Fruit fly (Drosophila melanogaster) whole organism, embryonic: ENCODE data around the gene CG17190.

Experiments
- BtbVII ChIP-seq: fragments of 200-800 bp; sonication (Bioruptor generic); optimal IDR thresholded peaks from 3 replicates; lab custom pipeline; 2017; ENCODE audit warnings: missing biosample characterization, mild to moderate bottlenecking, missing genetic modification characterization
- CG10431 ChIP-seq: fragments of 200-800 bp; sonication (Bioruptor generic); optimal IDR thresholded peaks from 3 replicates; lab custom pipeline; 2018; ENCODE audit warnings: missing biosample characterization, mild to moderate bottlenecking, missing genetic modification characterization
- CG11456 ChIP-seq: fragments of 200-800 bp; sonication (Bioruptor generic); IDR thresholded peaks from 3 replicates; pipeline ENCODE4 v1.3.6; 2022; ENCODE audit warnings: missing biosample characterization, missing genetic modification characterization
- CG12236 ChIP-seq: fragments of 200-800 bp; sonication (Bioruptor generic); optimal IDR thresholded peaks from 2 replicates; lab custom pipeline; 2016; ENCODE audit warnings: missing biosample characterization, missing genetic modification characterization
- CG12299 ChIP-seq: fragments of 200-800 bp; sonication (Bioruptor generic); optimal IDR thresholded peaks from 2 replicates; lab custom pipeline; 2018; ENCODE audit warnings: missing biosample characterization, mild to moderate bottlenecking, missing genetic modification characterization
- CG14860 ChIP-seq: fragments of 200-800 bp; sonication (Bioruptor generic); IDR thresholded peaks from 3 replicates; pipeline ENCODE4 v1.3.6; 2022; ENCODE audit warnings: missing biosample characterization, missing genetic modification characterization; ENCODE audit not compliant: partially characterized antibody
- CG15011 ChIP-seq: fragments of 200-800 bp; sonication (Bioruptor generic); optimal IDR thresholded peaks from 3 replicates; lab custom pipeline; 2018; ENCODE audit warnings: missing biosample characterization, mild to moderate bottlenecking, missing genetic modification characterization
- CG1792 ChIP-seq: fragments of 200-800 bp; sonication (Bioruptor generic); optimal IDR thresholded peaks from 2 replicates; lab custom pipeline; 2016; ENCODE audit warnings: missing biosample characterization, missing genetic modification characterization
- CG2678 ChIP-seq: fragments of 200-800 bp; sonication (Bioruptor generic); optimal IDR thresholded peaks from 3 replicates; lab custom pipeline; 2019; ENCODE audit warnings: missing biosample characterization, mild to moderate bottlenecking, missing genetic modification characterization, moderate library complexity
- CG30403 ChIP-seq: fragments of 200-800 bp; sonication (Bioruptor generic); optimal IDR thresholded peaks from 3 replicates; lab custom pipeline; 2016; ENCODE audit warnings: missing biosample characterization, missing genetic modification characterization
- CG31441 ChIP-seq: fragments of 200-800 bp; sonication (Bioruptor generic); IDR thresholded peaks from 2 replicates; pipeline ENCODE4 v1.3.6; 2022; ENCODE audit warnings: missing biosample characterization, missing genetic modification characterization
- CG3838 ChIP-seq: fragments of 200-800 bp; sonication (Bioruptor generic); optimal IDR thresholded peaks from 3 replicates; lab custom pipeline; 2016; ENCODE audit warnings: missing biosample characterization, missing genetic modification characterization
- CG4328 ChIP-seq: fragments of 200-800 bp; sonication (Bioruptor generic); optimal IDR thresholded peaks from 3 replicates; lab custom pipeline; 2017; ENCODE audit warnings: missing biosample characterization, missing genetic modification reagents, missing genetic modification characterization
- CG4730 ChIP-seq: fragments of 200-800 bp; sonication (Bioruptor generic); IDR thresholded peaks from 2 replicates; pipeline ENCODE4 v1.3.6; 2022; ENCODE audit warnings: missing biosample characterization, missing genetic modification characterization
- CG6765 ChIP-seq: fragments of 200-800 bp; sonication (Bioruptor generic); optimal IDR thresholded peaks from 3 replicates; lab custom pipeline; 2017; ENCODE audit warnings: missing biosample characterization, mild to moderate bottlenecking, missing genetic modification characterization
- CG7357 ChIP-seq: fragments of 200-800 bp; sonication (Bioruptor generic); IDR thresholded peaks from 3 replicates; pipeline ENCODE4 v1.3.6; 2022; ENCODE audit warnings: missing biosample characterization, missing genetic modification characterization
- CG7963 ChIP-seq: fragments of 200-800 bp; sonication (Bioruptor generic); IDR thresholded peaks from 3 replicates; pipeline ENCODE4 v1.3.6; 2022; ENCODE audit warnings: missing biosample characterization, missing genetic modification characterization; ENCODE audit not compliant: partially characterized antibody
- CG8089 ChIP-seq: fragments of 200-800 bp; sonication (Bioruptor generic); optimal IDR thresholded peaks from 3 replicates; lab custom pipeline; 2016; ENCODE audit warnings: missing biosample characterization, missing genetic modification characterization
- CrebB ChIP-seq: fragments of 200-800 bp; sonication (Bioruptor generic); optimal IDR thresholded peaks from 3 replicates; lab custom pipeline; 2018; ENCODE audit warnings: missing biosample characterization, mild to moderate bottlenecking, missing genetic modification characterization
- Dad ChIP-seq: fragments of 200-800 bp; sonication (Bioruptor generic); optimal IDR thresholded peaks from 3 replicates; lab custom pipeline; 2016; ENCODE audit warnings: missing biosample characterization, missing genetic modification characterization
- Dip2 ChIP-seq: fragments of 200-800 bp; sonication (Bioruptor generic); IDR thresholded peaks from 2 replicates; pipeline ENCODE4 v1.3.6; 2022; ENCODE audit warnings: missing biosample characterization, missing genetic modification characterization
- Ets65A ChIP-seq: fragments of 200-800 bp; sonication (Bioruptor generic); peaks from one replicate; lab custom pipeline; 2016; ENCODE audit warnings: missing biosample characterization, missing genetic modification characterization
- Fer2 ChIP-seq: fragments of 200-800 bp; sonication (Bioruptor generic); optimal IDR thresholded peaks from 2 replicates; lab custom pipeline; 2018; ENCODE audit warnings: missing biosample characterization, mild to moderate bottlenecking, missing genetic modification characterization, moderate library complexity
- Fer3 ChIP-seq: fragments of 200-800 bp; sonication (Bioruptor generic); optimal IDR thresholded peaks from 2 replicates; lab custom pipeline; 2018; ENCODE audit warnings: missing biosample characterization, mild to moderate bottlenecking, missing genetic modification characterization, moderate library complexity
- HLH54F ChIP-seq: fragments of 200-800 bp; sonication (Bioruptor generic); optimal IDR thresholded peaks from 3 replicates; lab custom pipeline; 2016; ENCODE audit warnings: missing biosample characterization, missing genetic modification characterization
- Hey ChIP-seq: fragments of 200-800 bp; sonication (Bioruptor generic); optimal IDR thresholded peaks from 3 replicates; lab custom pipeline; 2018; ENCODE audit warnings: missing biosample characterization, mild to moderate bottlenecking, missing genetic modification characterization
- Hmr ChIP-seq: fragments of 200-800 bp; sonication (Bioruptor generic); optimal IDR thresholded peaks from 3 replicates; lab custom pipeline; 2017; ENCODE audit warnings: mild to moderate bottlenecking, missing biosample characterization, missing genetic modification reagents, missing genetic modification characterization
- Hr3 ChIP-seq: fragments of 200-800 bp; sonication (Bioruptor generic); optimal IDR thresholded peaks from 3 replicates; lab custom pipeline; 2016; ENCODE audit warnings: missing biosample characterization, missing genetic modification characterization
- Med ChIP-seq: fragments of 200-800 bp; sonication (Bioruptor generic); peaks from one replicate; lab custom pipeline; 2016; ENCODE audit warnings: missing biosample characterization, missing genetic modification characterization, mild to moderate bottlenecking, inconsistent platforms, moderate library complexity
- Optix ChIP-seq: fragments of 200-800 bp; sonication (Bioruptor generic); IDR thresholded peaks from 3 replicates; pipeline ENCODE4 v1.3.6; 2022; ENCODE audit warnings: missing biosample characterization, missing genetic modification characterization
- YL-1 ChIP-seq: fragments of 200-800 bp; sonication (Bioruptor generic); optimal IDR thresholded peaks from 3 replicates; lab custom pipeline; 2017; ENCODE audit warnings: missing biosample characterization, mild to moderate bottlenecking, missing genetic modification characterization
- ash1 ChIP-seq: fragments of 200-800 bp; sonication (Bioruptor generic); optimal IDR thresholded peaks from 2 replicates; lab custom pipeline; 2018; ENCODE audit warnings: missing biosample characterization, mild to moderate bottlenecking, missing genetic modification characterization
- cato ChIP-seq: fragments of 200-800 bp; sonication (Bioruptor generic); optimal IDR thresholded peaks from 2 replicates; lab custom pipeline; 2016; ENCODE audit warnings: missing biosample characterization, missing genetic modification characterization, borderline replicate concordance
- ems ChIP-seq: fragments of 200-800 bp; sonication (Bioruptor generic); optimal IDR thresholded peaks from 3 replicates; lab custom pipeline; 2016; ENCODE audit warnings: missing biosample characterization, missing genetic modification characterization
- ftz-f1 ChIP-seq: fragments of 200-800 bp; sonication (Bioruptor generic); optimal IDR thresholded peaks from 2 replicates; lab custom pipeline; 2016; ENCODE audit warnings: missing biosample characterization, missing genetic modification characterization
- gcm2 ChIP-seq: fragments of 200-800 bp; sonication (Bioruptor generic); optimal IDR thresholded peaks from 2 replicates; lab custom pipeline; 2016; ENCODE audit warnings: missing biosample characterization, missing genetic modification characterization
- grau ChIP-seq: fragments of 200-800 bp; optimal IDR thresholded peaks from 3 replicates; lab custom pipeline; 2019; ENCODE audit warnings: missing biosample characterization, mild to moderate bottlenecking, missing genetic modification characterization, moderate library complexity
- ham ChIP-seq: fragments of 200-800 bp; sonication (Bioruptor generic); IDR thresholded peaks from 2 replicates; pipeline ENCODE4 v1.3.6; 2022; ENCODE audit warnings: missing biosample characterization, missing genetic modification characterization
- mld ChIP-seq: fragments of 200-800 bp; sonication (Bioruptor generic); IDR thresholded peaks from 3 replicates; pipeline ENCODE4 v1.3.6; 2022; ENCODE audit warnings: missing biosample characterization, missing genetic modification characterization; ENCODE audit not compliant: partially characterized antibody
- pfk ChIP-seq: fragments of 200-800 bp; sonication (Bioruptor generic); optimal IDR thresholded peaks from 2 replicates; lab custom pipeline; 2018; ENCODE audit warnings: missing biosample characterization, mild to moderate bottlenecking, missing genetic modification characterization, moderate library complexity
- pros ChIP-seq: fragments of 200-800 bp; sonication (Bioruptor generic); optimal IDR thresholded peaks from 3 replicates; lab custom pipeline; 2019; ENCODE audit warnings: missing biosample characterization, mild to moderate bottlenecking, missing genetic modification characterization, moderate library complexity
- pum ChIP-seq: fragments of 200-800 bp; sonication (Bioruptor generic); optimal IDR thresholded peaks from 2 replicates; lab custom pipeline; 2016; ENCODE audit warnings: missing biosample characterization, missing genetic modification characterization
- ranshi ChIP-seq: fragments of 200-800 bp; sonication (Bioruptor generic); IDR thresholded peaks from 2 replicates; pipeline ENCODE4 v1.3.6; 2022; ENCODE audit warnings: missing biosample characterization, missing genetic modification characterization
- ro ChIP-seq: fragments of 200-800 bp; sonication (Bioruptor generic); IDR thresholded peaks from 2 replicates; pipeline ENCODE4 v1.3.6; 2022; ENCODE audit warnings: missing biosample characterization, missing genetic modification characterization
- sna ChIP-seq: fragments of 200-800 bp; sonication (Bioruptor generic); IDR thresholded peaks from 2 replicates; pipeline ENCODE4 v1.3.6; 2022; ENCODE audit warnings: missing biosample characterization, missing genetic modification characterization; ENCODE audit not compliant: partially characterized antibody
- so ChIP-seq: fragments of 200-800 bp; sonication (Bioruptor generic); IDR thresholded peaks from 3 replicates; pipeline ENCODE4 v1.3.6; 2022; ENCODE audit warnings: missing biosample characterization, missing genetic modification characterization
- tgo ChIP-seq: fragments of 200-800 bp; sonication (Bioruptor generic); IDR thresholded peaks from 3 replicates; pipeline ENCODE4 v1.3.6; 2022; ENCODE audit warnings: missing biosample characterization, missing genetic modification characterization
- trem ChIP-seq: fragments of 200-800 bp; optimal IDR thresholded peaks from 3 replicates; lab custom pipeline; 2019; ENCODE audit warnings: missing biosample characterization, mild to moderate bottlenecking, missing genetic modification characterization, moderate library complexity
- trh ChIP-seq: fragments of 200-800 bp; sonication (Bioruptor generic); optimal IDR thresholded peaks from 2 replicates; lab custom pipeline; 2016; ENCODE audit warnings: missing biosample characterization, missing genetic modification characterization
- zen ChIP-seq: fragments of 200-800 bp; sonication (Bioruptor generic); optimal IDR thresholded peaks from 3 replicates; lab custom pipeline; 2018; ENCODE audit warnings: missing biosample characterization, mild to moderate bottlenecking, missing genetic modification characterization, moderate library complexity

CG17190 gene

dm6 chr3R:20021152-20021769 is 8.0 kb upstream of the CG17190 start, which contains the start of the genes PIG-L and psidin (continued):
- peak; percentile 76 for TF ChIP-seq cato (GFP tag; lab: Kevin White, UChicago)
- TF ChIP-seq Fer2 (tag; lab: Kevin White, UChicago) = peak; percentile 41
- TF ChIP-seq ham (GFP tag; lab: Robert Waterston, UW) = no peak
- peak; percentile 82 for TF ChIP-seq Hmr (GFP tag; lab: Kevin White, UChicago)
- peak; percentile 83 for TF ChIP-seq CG2678 (tag; lab: Kevin White, UChicago)
- TF ChIP-seq CG8089 (GFP tag; lab: Kevin White, UChicago) = peak; percentile 56
- TF ChIP-seq BtbVII (GFP tag; lab: Kevin White, UChicago) = peak; percentile 21
- peak; percentile 96 for TF ChIP-seq Med
- no peak for TF ChIP-seq ro (GFP tag; lab: Robert Waterston, UW)
- TF ChIP-seq HLH54F (GFP tag; lab: Kevin White, UChicago) = peak; percentile 85
- peak; percentile 97 for TF ChIP-seq sna (GFP tag; lab: Robert Waterston, UW)
- TF ChIP-seq pum = peak; percentile 72
- TF ChIP-seq CG14860 = peak; percentile 95
- TF ChIP-seq CG6765 (GFP tag; lab: Kevin White, UChicago) = no peak
- TF ChIP-seq Hr3 (GFP tag; lab: Kevin White, UChicago) = peak; percentile 87
- peak; percentile 73 for TF ChIP-seq CG12299 (tag; lab: Kevin White, UChicago)
- TF ChIP-seq trh (GFP tag; lab: Kevin White, UChicago) = peak; percentile 50
- TF ChIP-seq CG12236 (GFP tag; lab: Kevin White, UChicago) = peak; percentile 58
- peak; percentile 38; the same call in 1 of the 3 replicates for TF ChIP-seq Optix (GFP tag; lab: Robert Waterston, UW)
- no peak; the same call in 2 of the 3 replicates for TF ChIP-seq so (GFP tag; lab: Robert Waterston, UW)
- TF ChIP-seq mld = peak; percentile 84
- peak; percentile 70 for TF ChIP-seq CG11456 (GFP tag; lab: Robert Waterston, UW)
- peak; percentile 77 for TF ChIP-seq ems (GFP tag; lab: Kevin White, UChicago)
- TF ChIP-seq grau (tag; lab: Kevin White, UChicago) = peak; percentile 93
- peak; percentile 79 for TF ChIP-seq tgo (GFP tag; lab: Robert Waterston, UW)
- TF ChIP-seq Dip2 (GFP tag; lab: Robert Waterston, UW) = no peak
- no peak for TF ChIP-seq pros (GFP tag; lab: Kevin White, UChicago)
- peak; percentile 59 for TF ChIP-seq Fer3
- TF ChIP-seq CG4730 (GFP tag; lab: Robert Waterston, UW) = peak; percentile 44; the same call in 1 of the 2 replicates
- TF ChIP-seq CG3838 = peak; percentile 71
- TF ChIP-seq ranshi (GFP tag; lab: Robert Waterston, UW) = peak; percentile 46; the same call in 1 of the 2 replicates
- TF ChIP-seq CG7357 = peak; percentile 61; the same call in 2 of the 3 replicates
- no peak for TF ChIP-seq pfk (GFP tag; lab: Kevin White, UChicago)
- peak; percentile 80 for TF ChIP-seq zen (tag; lab: Kevin White, UChicago)
- TF ChIP-seq CG10431 (GFP tag; lab: Kevin White, UChicago) = peak; percentile 60
- TF ChIP-seq ftz-f1 (GFP tag; lab: Kevin White, UChicago) = no peak
- TF ChIP-seq Hey (tag; lab: Kevin White, UChicago) = no peak
- peak; percentile 70 for TF ChIP-seq trem (tag; lab: Kevin White, UChicago)
- TF ChIP-seq CG1792 (GFP tag; lab: Kevin White, UChicago) = no peak
- peak; percentile 94 for TF ChIP-seq CG30403 (GFP tag; lab: Kevin White, UChicago)
- no peak for TF ChIP-seq CG15011 (GFP tag; lab: Kevin White, UChicago)
- peak; percentile 59 for TF ChIP-seq YL-1
- no peak for TF ChIP-seq ash1
- peak; percentile 81 for TF ChIP-seq CG7963 (GFP tag; lab: Robert Waterston, UW)
- TF ChIP-seq Ets65A (GFP tag; lab: Kevin White, UChicago) = peak; percentile 98
- TF ChIP-seq CG31441 (GFP tag; lab: Robert Waterston, UW) = peak; percentile 92
- peak; percentile 45 for TF ChIP-seq CG4328 (GFP tag; lab: Kevin White, UChicago)
- TF ChIP-seq CrebB (tag; lab: Kevin White, UChicago) = peak; percentile 53
- TF ChIP-seq gcm2 (GFP tag; lab: Kevin White, UChicago) = peak; percentile 61
- peak; percentile 56 for TF ChIP-seq Dad (GFP tag; lab: Kevin White, UChicago)
